Worm (Caenorhabditis elegans) whole organism, L3 larva: Measurements from ENCODE around the gene srh-185.

Experiments used
- ZK546.5 ChIP-seq: sonication (generic microtip); optimal IDR thresholded peaks from 2 replicates; lab custom pipeline; 2017; ENCODE audit warnings: missing biosample characterization, missing genetic modification characterization
- ama-1 ChIP-seq: fragments of 150-350 bp; optimal IDR thresholded peaks from 2 replicates; lab custom pipeline; 2018
- ceh-28 ChIP-seq: fragments of 150-350 bp; optimal IDR thresholded peaks from 2 replicates; lab custom pipeline; 2014; ENCODE audit warnings: missing biosample characterization, missing genetic modification reagents, missing genetic modification characterization
- elt-3 ChIP-seq, 3 experiments: fragments of 150-350 bp in 1 of 3; sonication (generic microtip) in 2 of 3; optimal IDR thresholded peaks; 2 replicates in 2 of 3; 4 replicates in 1 of 3; lab custom pipeline; 2014 to 2017; ENCODE audit warnings: missing biosample characterization in 3 of 3, missing genetic modification characterization in 3 of 3
- nhr-11 ChIP-seq: fragments of 150-350 bp; optimal IDR thresholded peaks from 2 replicates; lab custom pipeline; 2014; ENCODE audit warnings: missing biosample characterization, missing genetic modification characterization
- nhr-76 ChIP-seq: fragments of 150-350 bp; sonication (generic microtip); optimal IDR thresholded peaks from 5 replicates; lab custom pipeline; 2014; ENCODE audit warnings: missing biosample characterization, missing genetic modification characterization
- nhr-77 ChIP-seq: fragments of 150-350 bp; optimal IDR thresholded peaks from 2 replicates; lab custom pipeline; 2014; ENCODE audit warnings: missing biosample characterization, missing genetic modification characterization
- snpc-4 ChIP-seq: fragments of 150-350 bp; optimal IDR thresholded peaks from 2 replicates; lab custom pipeline; 2014; ENCODE audit warnings: missing biosample characterization, missing genetic modification characterization
- unc-39 ChIP-seq: sonication (generic microtip); optimal IDR thresholded peaks from 4 replicates; lab custom pipeline; 2017; ENCODE audit warnings: missing biosample characterization, missing genetic modification characterization

DNA sequence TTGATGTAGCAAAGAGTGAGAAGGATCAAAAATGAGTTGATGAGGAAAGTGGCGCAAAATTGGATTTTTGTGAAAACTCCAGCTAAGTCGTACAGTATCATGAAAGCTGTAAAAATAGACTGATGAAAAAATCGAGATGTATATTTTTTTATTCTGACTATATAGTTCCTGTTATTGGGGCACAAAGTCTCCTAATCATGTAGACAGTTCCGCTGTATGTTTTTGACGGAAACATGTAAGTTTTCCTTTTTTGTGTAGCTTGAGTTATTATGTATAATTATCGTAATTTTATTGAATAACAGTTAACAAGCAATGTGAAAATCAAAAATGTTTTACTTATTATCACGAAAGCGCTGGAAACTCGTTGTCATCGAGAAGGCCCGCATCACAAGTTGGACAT, 41.4 kb downstream of the srh-185 start, which contains the start of gene str-68:
- no peak for TF ChIP-seq ceh-28 (tag; lab: Kevin White, UChicago)
- TF ChIP-seq nhr-77 (tag; lab: Kevin White, UChicago): no peak
- no peak for TF ChIP-seq elt-3 (tag; optimal IDR thresholded peaks at IDR 0.05; lab: Kevin White, UChicago)
- no peak for TF ChIP-seq unc-39 (tag; lab: Kevin White, UChicago)
- no peak for TF ChIP-seq nhr-76
- TF ChIP-seq nhr-11: no peak
- TF ChIP-seq ZK546.5 (tag; lab: Kevin White, UChicago): no peak
- TF ChIP-seq snpc-4 (tag; lab: Kevin White, UChicago): no peak
- no peak for TF ChIP-seq ama-1 (lab: Kevin White, UChicago)
